Fruit fly (Drosophila melanogaster): ENCODE data around the gene CG15387.

Gene CG15387

DNA sequence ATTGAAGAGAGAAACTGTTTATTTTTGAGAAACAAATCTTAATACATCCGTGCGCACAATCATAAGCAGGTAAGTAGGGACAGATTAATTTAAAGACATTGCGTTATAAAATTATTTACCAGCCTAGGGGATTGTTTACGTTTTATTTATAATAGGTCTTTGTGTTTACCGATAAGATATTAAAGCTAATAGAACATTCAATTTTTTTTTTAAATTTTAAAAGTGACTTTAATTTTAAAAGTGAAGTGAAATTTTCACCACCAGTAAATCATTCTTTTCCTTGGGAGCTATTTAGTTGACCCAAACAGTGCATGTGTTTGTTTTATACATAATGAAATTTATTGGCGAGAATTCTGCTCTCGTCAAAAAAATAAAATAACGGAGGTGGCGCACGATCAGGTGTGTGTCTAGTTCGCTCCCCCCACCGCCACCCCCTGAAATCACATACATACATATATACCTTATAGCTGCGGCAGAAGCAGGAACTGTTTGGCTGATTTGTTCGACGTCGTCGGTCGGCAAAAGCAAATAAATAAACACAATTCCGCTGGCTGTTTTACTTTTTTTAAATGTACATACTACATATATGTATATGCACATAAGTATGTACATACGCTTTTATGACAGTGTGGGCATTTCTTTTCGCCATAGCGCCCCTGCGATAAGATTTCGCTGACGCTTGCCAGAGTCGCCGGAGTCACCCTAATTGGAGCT lies 50.0 kb downstream of the CG15387 start:
- TF ChIP-seq Crg-1 (GFP tag; optimal IDR thresholded peaks at IDR 0.05) = no peak
- TF ChIP-seq ovo (GFP tag; optimal IDR thresholded peaks at IDR 0.05) = peak; percentile 58
- TF ChIP-seq CG7045 (GFP tag; optimal IDR thresholded peaks at IDR 0.05) = peak; percentile 61
- TF ChIP-seq pad (GFP tag; optimal IDR thresholded peaks at IDR 0.05) = peak; percentile 21
- TF ChIP-seq CG33017 (tag; optimal IDR thresholded peaks at IDR 0.05) = peak; percentile 88
- peak; percentile 74 for TF ChIP-seq Hr96 (GFP tag; optimal IDR thresholded peaks at IDR 0.05)
- peak; percentile 68 for TF ChIP-seq CG11617 (GFP tag; optimal IDR thresholded peaks at IDR 0.05)
- peak; percentile 74 for TF ChIP-seq bab1 (GFP tag; optimal IDR thresholded peaks at IDR 0.05)
- no peak for TF ChIP-seq CG1620 (GFP tag; optimal IDR thresholded peaks at IDR 0.05)
- TF ChIP-seq toe (GFP tag; optimal IDR thresholded peaks at IDR 0.05) = peak; percentile 42
- peak; percentile 19 for TF ChIP-seq Mnt (GFP tag; optimal IDR thresholded peaks at IDR 0.05)
- TF ChIP-seq CG5204 (GFP tag; optimal IDR thresholded peaks at IDR 0.05) = peak; percentile 68
- peak; percentile 72 for TF ChIP-seq CG14711 (tag; optimal IDR thresholded peaks at IDR 0.05)
- peak; percentile 21 for TF ChIP-seq cic (GFP tag; optimal IDR thresholded peaks at IDR 0.05)
- TF ChIP-seq CG7101 (tag; optimal IDR thresholded peaks at IDR 0.05) = peak; percentile 83
- peak; percentile 98 for TF ChIP-seq tj (GFP tag; optimal IDR thresholded peaks at IDR 0.05)
- no peak for TF ChIP-seq cnc (optimal IDR thresholded peaks at IDR 0.05)
- no peak for TF ChIP-seq Clk (GFP tag; optimal IDR thresholded peaks at IDR 0.05)
- TF ChIP-seq CG12768 (GFP tag; optimal IDR thresholded peaks at IDR 0.05) = peak; percentile 57
- TF ChIP-seq kay (GFP tag; ENCODE audit: borderline replicate concordance) = peak; percentile 27

All from whole organism, adult.